Worm (Caenorhabditis elegans): ENCODE results near the gene T06E4.7.

Gene T06E4.7

DNA sequence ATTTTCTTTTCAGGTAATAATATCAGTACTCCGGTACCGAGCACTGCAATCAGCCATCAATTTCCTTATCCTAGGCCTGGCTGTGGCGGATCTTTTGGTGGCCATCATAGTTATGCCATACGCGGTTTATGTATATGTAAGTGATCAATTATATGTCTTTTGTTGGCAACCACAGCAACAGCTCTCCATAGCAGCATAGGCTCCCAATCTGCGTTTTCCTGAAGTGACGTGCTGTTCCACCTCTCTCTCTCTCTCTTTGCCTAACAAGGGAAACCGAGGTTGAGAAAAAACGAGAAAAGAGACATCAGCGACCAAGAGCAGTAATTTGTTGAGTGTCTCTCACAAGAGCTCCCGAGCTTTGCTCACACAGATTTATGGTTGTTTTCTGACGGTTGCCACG, 17.0 kb upstream of the T06E4.7 start:
- TF ChIP-seq unc-130 (GFP tag; optimal IDR thresholded peaks at IDR 0.05) (no peak), madf-10 (tag; optimal IDR thresholded peaks at IDR 0.05) (no peak), die-1 (tag; optimal IDR thresholded peaks at IDR 0.05) (no peak), lir-1 (GFP tag; conservative IDR thresholded peaks at IDR 0.05) (no peak), hmg-20 (GFP tag; IDR thresholded peaks at IDR 0.05) (no peak), efl-1 (GFP tag; optimal IDR thresholded peaks at IDR 0.05) (no peak), Y95B8A.8 (GFP tag; IDR thresholded peaks at IDR 0.05) (no peak), mxl-1 (tag; optimal IDR thresholded peaks at IDR 0.05) (no peak), nfyb-1 (GFP tag; IDR thresholded peaks at IDR 0.05) (no peak), F10E7.11 (tag; optimal IDR thresholded peaks at IDR 0.05) (no peak)

DNA sequence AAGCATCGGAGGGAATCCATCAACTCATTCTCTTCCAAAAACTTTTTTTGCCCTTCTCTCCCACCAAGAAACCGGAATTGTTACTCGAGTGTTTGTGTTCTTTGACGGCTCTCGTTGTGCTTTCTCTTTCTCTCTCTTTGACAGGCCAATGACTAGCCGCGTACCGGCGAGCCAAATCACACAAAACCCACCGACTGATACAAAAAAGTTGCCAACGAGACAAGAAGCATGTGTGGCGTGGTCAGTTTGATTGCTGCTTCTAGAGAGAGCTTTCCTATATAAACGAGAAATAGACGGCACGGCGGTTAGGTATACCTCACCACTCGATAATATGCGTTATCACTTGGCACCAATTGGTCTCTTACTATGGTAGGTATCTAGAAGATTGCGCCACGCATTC, 10.5 kb upstream of the T06E4.7 start, which contains the start of gene pqn-63:
Gene pqn-63 (plus strand): TSS at position 307 of the 400 bp plus-strand sequence.
- peak; percentile 19 for TF ChIP-seq nhr-80 (tag; optimal IDR thresholded peaks at IDR 0.05)
- TF ChIP-seq C17E4.6 (GFP tag; IDR thresholded peaks at IDR 0.05) = no peak
- TF ChIP-seq let-607 (tag; optimal IDR thresholded peaks at IDR 0.05) = peak; percentile 73 to 93

DNA sequence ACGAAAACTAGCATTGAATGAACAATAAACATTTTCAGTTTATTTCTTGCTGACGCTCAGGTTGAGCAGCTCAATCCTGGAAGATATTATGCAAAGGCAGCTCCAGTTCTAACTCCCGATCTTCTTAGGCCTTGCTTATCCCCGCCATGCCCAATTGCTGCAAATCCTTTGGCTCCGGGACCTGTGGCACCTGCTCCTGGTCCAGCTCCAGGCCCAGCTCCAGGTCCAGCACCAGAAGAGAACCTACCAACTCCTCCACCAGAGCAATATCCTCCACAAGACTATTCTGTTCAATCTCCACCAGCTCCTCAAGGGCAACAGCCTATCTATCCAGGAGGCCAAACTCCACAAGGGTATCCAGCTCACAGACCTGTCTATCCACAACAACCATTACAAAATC, 10.1 kb upstream of the T06E4.7 start:
- TF ChIP-seq egrh-3 (GFP tag; IDR thresholded peaks at IDR 0.05) (0 out of 2 replicates have a peak, but pooled peaks have one; percentile 26), attf-5 (GFP tag; optimal IDR thresholded peaks at IDR 0.05) (no peak), zfh-2 (GFP tag; conservative IDR thresholded peaks at IDR 0.05) (peak; percentile 61), nfyb-1 (GFP tag; IDR thresholded peaks at IDR 0.05) (no peak), T26A5.8 (tag; optimal IDR thresholded peaks at IDR 0.05) (no peak), T07F8.4 (tag; optimal IDR thresholded peaks at IDR 0.05) (no peak)

DNA sequence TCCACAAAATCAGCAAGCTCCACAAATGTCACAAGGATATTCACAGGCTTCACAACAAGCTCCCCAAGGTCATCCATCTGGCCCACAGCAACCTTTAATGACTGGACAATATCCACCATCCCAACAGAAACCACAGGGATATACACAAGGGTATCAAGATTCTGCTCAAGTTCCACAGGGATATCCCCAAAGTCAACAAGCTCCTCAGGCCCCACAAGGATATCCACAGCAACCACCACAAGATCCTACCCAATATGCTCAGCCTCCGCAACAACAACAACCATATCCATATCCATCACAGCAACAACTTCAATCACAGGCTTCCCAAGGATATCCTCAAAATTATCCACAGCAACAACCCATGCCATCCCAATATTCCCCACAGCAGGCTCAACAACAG, 9.5 kb upstream of the T06E4.7 start:
- no peak for TF ChIP-seq ztf-26 (tag; optimal IDR thresholded peaks at IDR 0.05)
- TF ChIP-seq F33H1.4 (GFP tag; IDR thresholded peaks at IDR 0.05) = no peak

DNA sequence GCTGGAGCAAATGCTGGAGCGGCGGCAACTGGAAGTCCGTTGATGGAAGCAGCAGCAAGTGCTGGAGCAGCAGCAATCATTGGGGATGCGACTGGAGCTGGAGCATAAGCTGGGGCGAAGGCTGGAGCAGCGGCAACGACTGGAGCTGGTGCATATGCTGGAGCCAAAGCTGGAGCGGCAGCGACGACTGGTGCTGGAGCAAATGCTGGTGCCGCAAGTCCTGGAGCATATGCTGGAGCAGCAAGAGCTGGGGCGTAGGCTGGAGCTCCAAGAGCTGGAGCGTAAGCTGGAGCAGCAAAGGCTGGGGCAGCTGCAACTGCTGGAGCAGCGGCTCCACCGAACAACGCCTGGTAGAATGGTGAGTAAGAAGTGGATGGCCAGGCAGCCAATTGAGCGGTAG, 7.8 kb upstream of the T06E4.7 start:
- no peak for TF ChIP-seq dox-1 (GFP tag; IDR thresholded peaks at IDR 0.05)
- peak; percentile 96 for TF ChIP-seq zfh-2 (GFP tag; conservative IDR thresholded peaks at IDR 0.05)
- TF ChIP-seq xnd-1 (tag; optimal IDR thresholded peaks at IDR 0.05) = no peak
- no peak for TF ChIP-seq nhr-80 (tag; optimal IDR thresholded peaks at IDR 0.05)
- no peak for TF ChIP-seq snpc-4 (GFP tag; optimal IDR thresholded peaks at IDR 0.05)
- TF ChIP-seq snpc-4 (tag; optimal IDR thresholded peaks at IDR 0.05) = no peak
- no peak for TF ChIP-seq rcor-1 (GFP tag; IDR thresholded peaks at IDR 0.05)
- no peak for TF ChIP-seq cebp-2 (GFP tag; IDR thresholded peaks at IDR 0.05)
- peak; percentile 53; the same call in 1 of the 2 replicates for TF ChIP-seq lin-26 (GFP tag; IDR thresholded peaks at IDR 0.05)
- TF ChIP-seq mes-4 (tag; optimal IDR thresholded peaks at IDR 0.05) = no peak
- no peak for TF ChIP-seq ceh-91 (GFP tag; IDR thresholded peaks at IDR 0.05)
- peak; percentile 18 for TF ChIP-seq F52B5.7 (tag; optimal IDR thresholded peaks at IDR 0.05)
- TF ChIP-seq hmg-20 (GFP tag; IDR thresholded peaks at IDR 0.05) = no peak
- TF ChIP-seq T26A5.8 (tag; optimal IDR thresholded peaks at IDR 0.05) = no peak
- no peak for TF ChIP-seq Y79H2A.3 (GFP tag; conservative IDR thresholded peaks at IDR 0.05)
- TF ChIP-seq Y67H2A.10 (GFP tag; conservative IDR thresholded peaks at IDR 0.05) = no peak
- no peak for TF ChIP-seq nfya-2 (GFP tag; IDR thresholded peaks at IDR 0.05)
- TF ChIP-seq mel-28 (tag; optimal IDR thresholded peaks at IDR 0.05; ENCODE audit: borderline replicate concordance) = no peak
- no peak for TF ChIP-seq die-1 (tag; optimal IDR thresholded peaks at IDR 0.05)
- no peak for TF ChIP-seq mxl-1 (tag; optimal IDR thresholded peaks at IDR 0.05)
- TF ChIP-seq egl-18 (GFP tag; IDR thresholded peaks at IDR 0.05) = 0 out of 2 replicates have a peak, but pooled peaks have one; percentile 38
- TF ChIP-seq egrh-3 (GFP tag; IDR thresholded peaks at IDR 0.05) = peak; percentile 92
- TF ChIP-seq tbx-9 (tag; optimal IDR thresholded peaks at IDR 0.05; ENCODE audit: borderline replicate concordance) = no peak
- TF ChIP-seq F23B12.7 (tag; optimal IDR thresholded peaks at IDR 0.05; ENCODE audit: insufficient read depth) = no peak
- no peak for TF ChIP-seq ceh-40 (GFP tag; IDR thresholded peaks at IDR 0.05)
- no peak for TF ChIP-seq ZK185.1 (tag; optimal IDR thresholded peaks at IDR 0.05; ENCODE audit: poor library complexity, severe bottlenecking)
- TF ChIP-seq ztf-6 (GFP tag; IDR thresholded peaks at IDR 0.05) = no peak
- TF ChIP-seq chd-7 (tag; optimal IDR thresholded peaks at IDR 0.05) = peak; percentile 40
- TF ChIP-seq F37B4.10 (GFP tag; IDR thresholded peaks at IDR 0.05) = no peak
